Worm (Caenorhabditis elegans) whole organism, L4 larva: ENCODE results near the gene Y54F10AM.8.

Experiments
- R02D3.7 ChIP-seq: fragments of 150-350 bp; sonication (generic microtip); optimal IDR thresholded peaks from 3 replicates; lab custom pipeline; 2014; ENCODE audit warnings: missing biosample characterization, missing genetic modification characterization
- aly-2 ChIP-seq: sonication (generic microtip); optimal IDR thresholded peaks from 2 replicates; lab custom pipeline; 2018; ENCODE audit warnings: missing biosample characterization, missing genetic modification characterization
- ama-1 ChIP-seq: fragments of 150-350 bp; optimal IDR thresholded peaks from 2 replicates; lab custom pipeline; 2014; ENCODE audit warnings: inconsistent platforms, mixed read lengths
- ces-1 ChIP-seq: fragments of 150-350 bp; sonication (generic microtip); optimal IDR thresholded peaks from 4 replicates; lab custom pipeline; 2014; ENCODE audit warnings: missing biosample characterization, missing genetic modification reagents, missing genetic modification characterization
- lin-38 ChIP-seq: fragments of 200-800 bp; sonication (Bioruptor generic); IDR thresholded peaks from 2 replicates; pipeline ENCODE4 v1.3.6; 2022; ENCODE audit warnings: missing genetic modification reagents, missing genetic modification characterization, missing compliant biosample characterization
- lir-3 ChIP-seq: sonication (generic microtip); optimal IDR thresholded peaks from 2 replicates; lab custom pipeline; 2016; ENCODE audit warnings: mild to moderate bottlenecking, missing genetic modification characterization, missing compliant biosample characterization
- lsy-2 ChIP-seq, 2 experiments: fragments of 150-350 bp in 1 of 2; sonication (generic microtip) in 1 of 2; optimal IDR thresholded peaks; 2 replicates each; lab custom pipeline; 2014 to 2017; ENCODE audit warnings: missing biosample characterization in 2 of 2, missing genetic modification characterization in 2 of 2
- nhr-11 ChIP-seq: fragments of 150-350 bp; optimal IDR thresholded peaks from 2 replicates; lab custom pipeline; 2014; ENCODE audit warnings: missing biosample characterization, missing genetic modification characterization
- pqm-1 ChIP-seq: sonication (generic microtip); optimal IDR thresholded peaks from 2 replicates; lab custom pipeline; 2017; ENCODE audit warnings: missing biosample characterization, missing genetic modification characterization
- unc-62 ChIP-seq, 3 experiments: fragments of 150-350 bp in 1 of 3; sonication (generic microtip); optimal IDR thresholded peaks in 2 of 3; peaks in 1 of 3; 1 replicate in 1 of 3; 2 replicates in 2 of 3; lab custom pipeline; 2014 to 2017; ENCODE audit warnings: missing biosample characterization in 3 of 3, missing genetic modification characterization in 3 of 3, missing genetic modification reagents in 3 of 3, missing genotype in 1 of 3
- zip-11 ChIP-seq: fragments of 200-800 bp; sonication (Bioruptor generic); IDR thresholded peaks from 2 replicates; pipeline ENCODE4 v1.3.6; 2022; ENCODE audit warnings: missing genetic modification characterization, missing compliant biosample characterization
- ztf-11 ChIP-seq: fragments of 150-350 bp; optimal IDR thresholded peaks from 2 replicates; lab custom pipeline; 2014; ENCODE audit warnings: missing biosample characterization, missing genetic modification characterization

DNA sequence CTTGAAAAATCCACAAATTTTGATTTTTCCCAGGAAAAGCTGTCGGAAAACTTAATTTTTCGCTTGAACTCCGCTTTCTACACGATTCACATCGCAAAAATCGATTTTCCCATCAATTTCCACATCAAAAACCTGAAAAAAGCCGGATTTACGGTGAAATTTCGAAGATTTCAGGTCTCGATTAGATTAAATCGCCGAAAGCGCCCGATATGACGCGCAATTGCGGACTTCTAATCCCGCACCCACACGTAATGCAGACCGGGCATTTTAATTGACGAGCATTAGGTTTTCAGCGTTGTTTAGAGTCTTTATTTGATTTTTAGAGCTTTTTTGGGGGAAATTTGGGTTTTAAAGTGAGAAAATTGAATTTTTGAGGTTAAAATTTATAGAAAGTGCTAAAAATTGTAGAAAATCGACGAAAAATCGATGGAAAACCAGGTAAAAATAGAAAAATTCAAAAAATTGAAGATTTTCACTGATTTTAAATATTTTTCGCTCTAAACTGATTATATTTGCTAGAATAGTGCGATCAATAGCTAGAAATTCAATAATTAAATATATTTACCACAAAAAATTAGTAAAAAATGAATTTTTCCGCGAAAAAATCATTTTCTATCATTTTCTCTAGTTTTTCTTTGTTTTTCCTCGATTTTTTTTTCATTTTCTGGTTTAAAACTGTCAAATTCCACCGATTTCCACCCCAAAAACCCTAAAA is 20.6 kb downstream of the Y54F10AM.8 start, which contains the start of gene Y54F10AL.1:
- peak in 1 of 2 experiments; percentile 40 for TF ChIP-seq lsy-2 (tag; optimal IDR thresholded peaks at IDR 0.05; lab: Kevin White, UChicago)
- TF ChIP-seq lir-3 (tag; lab: Kevin White, UChicago), result no peak
- no peak for TF ChIP-seq aly-2 (tag; lab: Kevin White, UChicago)
- no peak for TF ChIP-seq ces-1
- TF ChIP-seq pqm-1 (tag; lab: Kevin White, UChicago), result no peak
- TF ChIP-seq zip-11 (GFP tag; lab: Robert Waterston, UW), result no peak
- no peak for TF ChIP-seq R02D3.7 (tag; lab: Kevin White, UChicago)
- TF ChIP-seq ama-1 (lab: Kevin White, UChicago), result no peak
- TF ChIP-seq lin-38 (GFP tag; lab: Robert Waterston, UW), result peak; percentile 36
- no peak for TF ChIP-seq ztf-11 (tag; lab: Kevin White, UChicago)
- no peak for TF ChIP-seq unc-62 (GFP tag; optimal IDR thresholded peaks at IDR 0.05 in 1 of 2; lab: Kevin White, UChicago)
- TF ChIP-seq unc-62 (tag; optimal IDR thresholded peaks at IDR 0.05; lab: Kevin White, UChicago), result no peak
- no peak for TF ChIP-seq nhr-11
